Worm (Caenorhabditis elegans) whole organism, young adult: ENCODE results near the gene rps-4.

ENCODE experiments used
- ZK185.1 ChIP-seq: sonication (generic microtip); optimal IDR thresholded peaks from 2 replicates; lab custom pipeline; 2016; ENCODE audit warnings: mild to moderate bottlenecking, missing genetic modification characterization, missing compliant biosample characterization; ENCODE audit not compliant: poor library complexity, severe bottlenecking
- chd-7 ChIP-seq: sonication (generic microtip); optimal IDR thresholded peaks from 2 replicates; lab custom pipeline; 2016; ENCODE audit warnings: mild to moderate bottlenecking, missing genetic modification characterization, moderate library complexity, missing compliant biosample characterization
- sea-2 ChIP-seq: fragments of 200-800 bp; sonication (Bioruptor generic); IDR thresholded peaks from 2 replicates; pipeline ENCODE4 v1.3.6; 2022; ENCODE audit warnings: missing genetic modification characterization, missing compliant biosample characterization
- tbp1 ChIP-seq: fragments of 200-800 bp; sonication (Bioruptor generic); optimal IDR thresholded peaks from 2 replicates; lab custom pipeline; 2018; ENCODE audit warnings: mild to moderate bottlenecking, missing genetic modification characterization, missing compliant biosample characterization

ce11 chrIV:7062697-7063096, 21.8 kb downstream of the rps-4 start:
- no peak for TF ChIP-seq sea-2 (GFP tag; lab: Robert Waterston, UW)
- TF ChIP-seq ZK185.1 (tag; lab: Kevin White, UChicago): no peak
- no peak for TF ChIP-seq tbp1 (GFP tag; lab: Kevin White, UChicago)
- no peak for TF ChIP-seq chd-7
